Worm (Caenorhabditis elegans) whole organism, early embryonic: ENCODE data around the gene R07B7.6.
A peak's percentile ranks its signal among the peaks of the same experiment; 100 is the strongest.

ENCODE experiments used
- B0310.2 ChIP-seq: sonication (generic microtip); optimal IDR thresholded peaks from 2 replicates; lab custom pipeline; 2016; ENCODE audit warnings: mild to moderate bottlenecking, missing genetic modification characterization, missing compliant biosample characterization
- F13C5.2 ChIP-seq: sonication (generic microtip); optimal IDR thresholded peaks from 2 replicates; lab custom pipeline; 2017; ENCODE audit warnings: mild to moderate bottlenecking, missing genetic modification characterization, inconsistent platforms, missing compliant biosample characterization
- aly-1 ChIP-seq: sonication (generic microtip); optimal IDR thresholded peaks from 2 replicates; lab custom pipeline; 2016; ENCODE audit warnings: missing genetic modification characterization, missing compliant biosample characterization
- ama-1 ChIP-seq: fragments of 150-350 bp; optimal IDR thresholded peaks from 2 replicates; lab custom pipeline; 2014
- ceh-13 ChIP-seq: fragments of 200-800 bp; sonication (Bioruptor generic); optimal IDR thresholded peaks from 2 replicates; lab custom pipeline; 2018; ENCODE audit warnings: mild to moderate bottlenecking, missing genetic modification characterization, missing compliant biosample characterization
- ceh-36 ChIP-seq: sonication (generic microtip); optimal IDR thresholded peaks from 2 replicates; lab custom pipeline; 2016; ENCODE audit warnings: missing genetic modification characterization, inconsistent platforms, missing compliant biosample characterization
- ets-7 ChIP-seq: sonication (generic microtip); optimal IDR thresholded peaks from 2 replicates; lab custom pipeline; 2016; ENCODE audit warnings: missing genotype, missing genetic modification characterization, missing compliant biosample characterization
- flt-1 ChIP-seq: fragments of 200-800 bp; sonication (Bioruptor generic); IDR thresholded peaks from 2 replicates; pipeline ENCODE4 v1.3.6; 2022; ENCODE audit warnings: missing genetic modification characterization, missing compliant biosample characterization
- hmbx-1 ChIP-seq: sonication (generic microtip); optimal IDR thresholded peaks from 2 replicates; lab custom pipeline; 2016; ENCODE audit warnings: mild to moderate bottlenecking, missing genetic modification characterization, missing compliant biosample characterization
- hmg-4 ChIP-seq: fragments of 200-800 bp; sonication (Bioruptor generic); optimal IDR thresholded peaks from 2 replicates; lab custom pipeline; 2018; ENCODE audit warnings: mild to moderate bottlenecking, missing genetic modification characterization, missing compliant biosample characterization
- hnd-1 ChIP-seq: sonication (generic microtip); optimal IDR thresholded peaks from 2 replicates; lab custom pipeline; 2016; ENCODE audit warnings: missing genetic modification characterization, missing compliant biosample characterization
- pes-1 ChIP-seq: fragments of 200-800 bp; sonication (Bioruptor generic); IDR thresholded peaks from 2 replicates; pipeline ENCODE4 v1.3.6; 2022; ENCODE audit warnings: missing genetic modification reagents, missing genetic modification characterization, missing compliant biosample characterization
- scrt-1 ChIP-seq: fragments of 200-800 bp; sonication (Bioruptor generic); IDR thresholded peaks from 2 replicates; pipeline ENCODE4 v1.3.6; 2022; ENCODE audit warnings: missing genetic modification characterization, missing compliant biosample characterization
- sea-1 ChIP-seq: fragments of 200-800 bp; sonication (Bioruptor generic); conservative IDR thresholded peaks from 2 replicates; pipeline ENCODE4 v1.3.6; 2022; ENCODE audit warnings: missing genetic modification characterization, missing compliant biosample characterization
- tbx-11 ChIP-seq: fragments of 200-800 bp; sonication (Bioruptor generic); IDR thresholded peaks from 2 replicates; pipeline ENCODE4 v1.3.6; 2022; ENCODE audit warnings: missing genetic modification characterization, missing compliant biosample characterization
- tbx-37 ChIP-seq: fragments of 200-800 bp; sonication (Bioruptor generic); conservative IDR thresholded peaks from 2 replicates; pipeline ENCODE4 v1.3.6; 2022; ENCODE audit warnings: missing genetic modification reagents, missing genetic modification characterization, missing compliant biosample characterization
- tra-4 ChIP-seq: sonication (generic microtip); optimal IDR thresholded peaks from 2 replicates; lab custom pipeline; 2017; ENCODE audit warnings: missing genetic modification characterization, missing compliant biosample characterization

The R07B7.6 gene

DNA sequence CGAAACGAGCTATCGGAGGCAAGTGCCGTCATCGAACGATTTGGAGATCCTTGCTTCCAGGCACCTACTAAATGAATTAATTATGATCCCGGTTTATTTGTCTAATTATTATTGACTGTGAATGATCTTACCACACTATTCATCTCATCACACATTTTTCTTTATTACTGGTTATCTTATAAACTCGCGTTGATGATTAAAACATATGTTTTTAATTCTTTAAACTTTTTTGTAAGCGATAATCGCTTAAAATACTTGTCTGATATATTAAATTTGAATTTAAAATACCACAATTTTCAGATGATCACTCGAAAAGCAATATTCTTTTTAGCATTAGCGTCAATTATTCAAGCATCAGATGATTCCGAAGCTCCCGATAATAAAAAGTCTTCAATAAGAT, 29.7 kb downstream of the R07B7.6 start, which contains the start of gene F10C2.5:
TSS of gene F10C2.5 (plus strand) at position 301 of the 400 bp plus-strand sequence.
- TF ChIP-seq tra-4 (tag; lab: Kevin White, UChicago) (no peak), tbx-37 (GFP tag; lab: Robert Waterston, UW) (no peak), pes-1 (no peak), F13C5.2 (tag; lab: Kevin White, UChicago) (no peak), ama-1 (no peak)

- TF ChIP-seq ets-7 (no peak), F13C5.2 (tag; lab: Kevin White, UChicago) (no peak), ceh-13 (GFP tag; lab: Kevin White, UChicago) (no peak)
Measured at ce11 chrV:12040823-12041606, 33.8 kb downstream of the R07B7.6 start, which contains the start of the genes kup-1 and F10C2.4. kup-1 (minus strand) TSS chrV:12040873. F10C2.4 (plus strand) TSS chrV:12041556.

- TF ChIP-seq sea-1 (GFP tag; lab: Robert Waterston, UW) (0 out of 2 replicates have a peak, but pooled peaks have one; percentile 7), tbx-11 (no peak), hmg-4 (GFP tag; lab: Kevin White, UChicago) (peak; percentile 52), aly-1 (tag; lab: Kevin White, UChicago) (no peak)
Measured at ce11 chrV:12039755-12040154, 35.0 kb downstream of the R07B7.6 start.

DNA sequence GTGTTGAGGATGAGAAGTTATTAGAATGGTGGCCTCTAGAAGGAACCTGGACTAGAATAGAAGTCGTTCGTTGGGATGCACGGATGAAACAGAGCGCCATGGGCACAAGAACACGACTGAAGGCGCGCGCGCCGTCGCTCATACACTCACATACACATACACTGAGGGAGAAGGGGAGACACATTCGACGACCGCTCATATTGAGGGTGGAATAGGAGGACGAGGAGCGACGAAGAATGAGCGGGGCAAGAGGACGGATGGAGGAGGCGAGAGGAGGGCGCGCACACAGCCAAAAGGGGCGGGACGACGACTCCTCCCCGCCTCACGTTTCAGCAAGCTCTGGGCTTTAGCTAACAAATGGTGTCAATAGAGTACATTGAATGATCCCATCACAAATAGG, 36.0 kb downstream of the R07B7.6 start:
- no peak for TF ChIP-seq tra-4 (tag; lab: Kevin White, UChicago)
- no peak for TF ChIP-seq flt-1 (GFP tag; lab: Robert Waterston, UW)
- no peak for TF ChIP-seq B0310.2 (tag; lab: Kevin White, UChicago)
- TF ChIP-seq ceh-36 = no peak
- peak; percentile 54; the same call in 1 of the 2 replicates for TF ChIP-seq scrt-1 (GFP tag; lab: Robert Waterston, UW)
- TF ChIP-seq aly-1 (tag; lab: Kevin White, UChicago) = peak; percentile 8
- no peak for TF ChIP-seq hnd-1
- TF ChIP-seq F13C5.2 (tag; lab: Kevin White, UChicago) = no peak
- TF ChIP-seq hmg-4 (GFP tag; lab: Kevin White, UChicago) = peak; percentile 62
- TF ChIP-seq pes-1 = no peak
- TF ChIP-seq ceh-13 (GFP tag; lab: Kevin White, UChicago) = no peak
- no peak for TF ChIP-seq ets-7

ce11 chrV:12038317-12038716, 36.5 kb downstream of the R07B7.6 start:
- TF ChIP-seq hnd-1 (no peak), pes-1 (no peak), sea-1 (GFP tag; lab: Robert Waterston, UW) (no peak)

- TF ChIP-seq aly-1 (tag; lab: Kevin White, UChicago) (no peak), F13C5.2 (tag; lab: Kevin White, UChicago) (no peak), hnd-1 (no peak), hmg-4 (GFP tag; lab: Kevin White, UChicago) (no peak), ceh-13 (GFP tag; lab: Kevin White, UChicago) (no peak), pes-1 (no peak), tbx-11 (no peak), ets-7 (no peak)
Measured at ce11 chrV:12037889-12038288, 36.9 kb downstream of the R07B7.6 start.

- no peak for TF ChIP-seq ceh-36
- no peak for TF ChIP-seq sea-1 (GFP tag; lab: Robert Waterston, UW)
- TF ChIP-seq pes-1 = no peak
- no peak for TF ChIP-seq tbx-11
- TF ChIP-seq ets-7 = no peak
- no peak for TF ChIP-seq ama-1
- no peak for TF ChIP-seq aly-1 (tag; lab: Kevin White, UChicago)
- no peak for TF ChIP-seq hnd-1
- TF ChIP-seq ceh-13 (GFP tag; lab: Kevin White, UChicago) = no peak
- TF ChIP-seq scrt-1 (GFP tag; lab: Robert Waterston, UW) = no peak
- TF ChIP-seq B0310.2 (tag; lab: Kevin White, UChicago) = no peak
- TF ChIP-seq hmbx-1 (tag; lab: Kevin White, UChicago) = no peak
- no peak for TF ChIP-seq F13C5.2 (tag; lab: Kevin White, UChicago)
- no peak for TF ChIP-seq hmg-4 (GFP tag; lab: Kevin White, UChicago)
- TF ChIP-seq flt-1 (GFP tag; lab: Robert Waterston, UW) = no peak
- no peak for TF ChIP-seq tbx-37 (GFP tag; lab: Robert Waterston, UW)
- TF ChIP-seq tra-4 (tag; lab: Kevin White, UChicago) = no peak
Measured at ce11 chrV:12036129-12036528, 38.7 kb downstream of the R07B7.6 start.

DNA sequence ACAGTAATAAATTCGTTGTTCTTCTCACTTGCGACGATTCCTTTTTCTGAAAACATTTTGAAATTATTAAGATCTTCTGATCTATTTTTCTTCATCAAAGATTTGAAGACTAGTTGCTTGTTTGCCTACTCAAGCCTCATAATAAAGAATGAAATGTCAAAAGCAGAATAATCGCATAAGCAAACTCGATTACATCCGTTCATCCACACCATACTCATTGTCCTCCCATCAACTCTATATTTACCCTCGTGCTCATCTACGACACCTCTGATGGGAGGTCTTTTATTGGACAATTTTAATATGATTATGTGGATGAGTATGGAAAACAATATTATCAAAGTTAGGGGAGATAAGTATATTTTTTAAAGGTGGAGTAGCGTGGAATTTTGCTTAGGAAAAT, 40.9 kb downstream of the R07B7.6 start:
- TF ChIP-seq pes-1 (no peak), flt-1 (GFP tag; lab: Robert Waterston, UW) (no peak), B0310.2 (tag; lab: Kevin White, UChicago) (no peak), scrt-1 (GFP tag; lab: Robert Waterston, UW) (no peak), ceh-13 (GFP tag; lab: Kevin White, UChicago) (no peak), ceh-36 (no peak), ets-7 (no peak), tra-4 (tag; lab: Kevin White, UChicago) (no peak), sea-1 (GFP tag; lab: Robert Waterston, UW) (no peak), tbx-37 (GFP tag; lab: Robert Waterston, UW) (no peak), F13C5.2 (tag; lab: Kevin White, UChicago) (no peak), hmg-4 (GFP tag; lab: Kevin White, UChicago) (no peak), hmbx-1 (tag; lab: Kevin White, UChicago) (no peak)
